Fruit fly (Drosophila melanogaster): ENCODE results near the gene CG17568.

Gene CG17568

DNA sequence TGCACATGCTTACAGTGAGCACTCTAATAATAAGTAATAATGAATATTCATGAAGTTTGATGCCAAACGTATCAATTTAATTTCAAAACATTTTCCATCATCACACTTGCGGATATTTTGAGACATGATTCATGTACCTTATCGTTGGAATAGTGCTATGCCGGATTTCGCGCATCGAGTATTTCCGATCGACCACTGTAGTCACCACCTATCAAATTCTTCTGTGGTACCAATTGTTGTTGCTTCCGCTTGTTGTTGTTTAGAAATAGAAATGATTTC lies 40.6 kb downstream of the CG17568 start (continued):
- TF ChIP-seq Eip74EF (GFP tag; optimal IDR thresholded peaks at IDR 0.05) (peak in 1 of 2 experiments; percentile 19), Ets97D (GFP tag; optimal IDR thresholded peaks at IDR 0.05) (no peak), oc (tag; optimal IDR thresholded peaks at IDR 0.05) (no peak), tx (GFP tag; optimal IDR thresholded peaks at IDR 0.05) (peak; percentile 1), CG11247 (GFP tag; IDR thresholded peaks at IDR 0.05) (no peak), psq (GFP tag; optimal IDR thresholded peaks at IDR 0.05) (no peak), al (GFP tag; IDR thresholded peaks at IDR 0.05) (0 out of 2 replicates have a peak, but pooled peaks have one; percentile 16), bigmax (GFP tag; optimal IDR thresholded peaks at IDR 0.05) (no peak), CG17359 (tag; optimal IDR thresholded peaks at IDR 0.05) (peak; percentile 15), Blimp-1 (GFP tag; optimal IDR thresholded peaks at IDR 0.05) (no peak), Spps (tag; optimal IDR thresholded peaks at IDR 0.05) (no peak), Gug (GFP tag; IDR thresholded peaks at IDR 0.05) (peak; percentile 27; the same call in 1 of the 4 replicates), sc (optimal IDR thresholded peaks at IDR 0.05) (no peak), sc (GFP tag; optimal IDR thresholded peaks at IDR 0.05) (no peak), CG8290 (GFP tag; optimal IDR thresholded peaks at IDR 0.05) (no peak), CG8290 (tag; optimal IDR thresholded peaks at IDR 0.05) (peak in 1 of 2 experiments; percentile 76), z (GFP tag; IDR thresholded peaks at IDR 0.05) (no peak), gem (tag; optimal IDR thresholded peaks at IDR 0.05) (peak; percentile 54), bcd (GFP tag; optimal IDR thresholded peaks at IDR 0.05) (peak; percentile 26), run (tag; optimal IDR thresholded peaks at IDR 0.05) (no peak), CG17829 (tag; optimal IDR thresholded peaks at IDR 0.05) (no peak), CG3847 (GFP tag; IDR thresholded peaks at IDR 0.05) (peak; percentile 26; the same call in 1 of the 2 replicates), CG30403 (GFP tag; optimal IDR thresholded peaks at IDR 0.05) (peak; percentile 18), sens (GFP tag) (peak; percentile 50), wdn (GFP tag; IDR thresholded peaks at IDR 0.05) (no peak), CG33557 (GFP tag; optimal IDR thresholded peaks at IDR 0.05) (no peak), bowl (GFP tag; IDR thresholded peaks at IDR 0.05) (no peak), ATbp (GFP tag; optimal IDR thresholded peaks at IDR 0.05) (no peak), Max (GFP tag; optimal IDR thresholded peaks at IDR 0.05) (peak; percentile 27), CG34376 (GFP tag; optimal IDR thresholded peaks at IDR 0.05) (peak; percentile 12), Nf-YB (GFP tag; optimal IDR thresholded peaks at IDR 0.05) (no peak), H15 (GFP tag; IDR thresholded peaks at IDR 0.05) (no peak), GATAe (GFP tag; conservative IDR thresholded peaks at IDR 0.05) (no peak), ranshi (GFP tag; IDR thresholded peaks at IDR 0.05) (peak; percentile 64), Neu2 (GFP tag; optimal IDR thresholded peaks at IDR 0.05; ENCODE audit: borderline replicate concordance) (no peak), ems (GFP tag; optimal IDR thresholded peaks at IDR 0.05) (peak; percentile 29), dmrt99B (tag; optimal IDR thresholded peaks at IDR 0.05) (peak; percentile 19), kah (GFP tag; optimal IDR thresholded peaks at IDR 0.05) (no peak), Mad (GFP tag; optimal IDR thresholded peaks at IDR 0.05) (peak; percentile 10), Xbp1 (GFP tag; optimal IDR thresholded peaks at IDR 0.05) (no peak), CG31224 (GFP tag; IDR thresholded peaks at IDR 0.05) (0 out of 2 replicates have a peak, but pooled peaks have one; percentile 14), lmd (GFP tag; IDR thresholded peaks at IDR 0.05) (peak; percentile 68; the same call in 1 of the 2 replicates), CG13424 (tag; optimal IDR thresholded peaks at IDR 0.05) (peak; percentile 21), Dbx (GFP tag; IDR thresholded peaks at IDR 0.05) (peak; percentile 73; the same call in 2 of the 3 replicates), CG9727 (GFP tag; optimal IDR thresholded peaks at IDR 0.05) (peak; percentile 49), Dip2 (GFP tag; IDR thresholded peaks at IDR 0.05) (no peak), NfI (GFP tag; optimal IDR thresholded peaks at IDR 0.05) (peak; percentile 5), wek (GFP tag; optimal IDR thresholded peaks at IDR 0.05) (no peak), da (GFP tag; optimal IDR thresholded peaks at IDR 0.05) (no peak), CG2129 (GFP tag; IDR thresholded peaks at IDR 0.05; ENCODE audit: partially characterized antibody) (no peak), pros (GFP tag; optimal IDR thresholded peaks at IDR 0.05) (no peak), Fer3 (tag; optimal IDR thresholded peaks at IDR 0.05) (peak; percentile 9)
